Worm (Caenorhabditis elegans) whole organism, L4/young adult: ENCODE results near the gene T06D4.2.

Source experiments
- W03F9.2 ChIP-seq: fragments of 150-350 bp; optimal IDR thresholded peaks from 2 replicates; lab custom pipeline; 2014; ENCODE audit warnings: missing biosample characterization, missing genetic modification characterization
- dao-5 ChIP-seq: sonication (generic microtip); optimal IDR thresholded peaks from 2 replicates; lab custom pipeline; 2016; ENCODE audit warnings: missing genotype, missing genetic modification characterization, moderate library complexity, missing compliant biosample characterization
- him-1 ChIP-seq: sonication (generic microtip); optimal IDR thresholded peaks from 2 replicates; lab custom pipeline; 2016; ENCODE audit warnings: missing genotype, missing genetic modification reagents, missing genetic modification characterization, missing compliant biosample characterization

- no peak for TF ChIP-seq dao-5 (tag; lab: Kevin White, UChicago)
- TF ChIP-seq W03F9.2 (tag; lab: Kevin White, UChicago), result no peak
- no peak for TF ChIP-seq him-1 (tag; lab: Kevin White, UChicago)
Observed at ce11 chrII:3358834-3359233, 26.9 kb downstream of the T06D4.2 start, which contains the start of the genes lido-14 and bath-27.
